Fruit fly (Drosophila melanogaster): ENCODE measurements around the gene Ir85a.

The Ir85a gene

dm6 chr3R:8747134-8747870 is 47.2 kb upstream of the Ir85a start, which contains the start of the genes CG9801 and Nasp (continued):
- TF ChIP-seq YL-1 (GFP tag; optimal IDR thresholded peaks at IDR 0.05) (peak; percentile 58), HHEX (GFP tag; optimal IDR thresholded peaks at IDR 0.05) (no peak), chm (GFP tag; IDR thresholded peaks at IDR 0.05) (peak; percentile 74; the same call in 1 of the 2 replicates), CG17385 (GFP tag; optimal IDR thresholded peaks at IDR 0.05) (peak; percentile 32), kni (GFP tag; optimal IDR thresholded peaks at IDR 0.05) (peak; percentile 44), Elba2 (GFP tag; optimal IDR thresholded peaks at IDR 0.05) (no peak), Myb (GFP tag; optimal IDR thresholded peaks at IDR 0.05) (peak; percentile 84), Dad (GFP tag; optimal IDR thresholded peaks at IDR 0.05) (peak; percentile 35), gcm2 (GFP tag; optimal IDR thresholded peaks at IDR 0.05) (no peak), CG6272 (GFP tag; IDR thresholded peaks at IDR 0.05) (peak; percentile 16; the same call in 1 of the 2 replicates), CG14441 (GFP tag; IDR thresholded peaks at IDR 0.05) (0 out of 2 replicates have a peak, but pooled peaks have one; percentile 21), CG4404 (GFP tag; IDR thresholded peaks at IDR 0.05) (no peak), usp (GFP tag; optimal IDR thresholded peaks at IDR 0.05) (no peak), CG6854 (GFP tag; optimal IDR thresholded peaks at IDR 0.05) (no peak), Kr (GFP tag; optimal IDR thresholded peaks at IDR 0.05) (no peak), CG7745 (tag; optimal IDR thresholded peaks at IDR 0.05) (no peak), psq (GFP tag; optimal IDR thresholded peaks at IDR 0.05) (peak; percentile 33), CG15601 (tag; optimal IDR thresholded peaks at IDR 0.05) (peak; percentile 44), ham (GFP tag; IDR thresholded peaks at IDR 0.05) (no peak), H15 (GFP tag; IDR thresholded peaks at IDR 0.05) (no peak), mam (GFP tag; optimal IDR thresholded peaks at IDR 0.05) (peak; percentile 27), CG12155 (GFP tag; optimal IDR thresholded peaks at IDR 0.05) (peak; percentile 20), Hr51 (GFP tag; optimal IDR thresholded peaks at IDR 0.05) (peak in 1 of 2 experiments; percentile 18), Trl (optimal IDR thresholded peaks at IDR 0.05) (no peak), Trl (GFP tag; optimal IDR thresholded peaks at IDR 0.05) (peak; percentile 42), CG13624 (GFP tag; optimal IDR thresholded peaks at IDR 0.05) (peak; percentile 39), stc (GFP tag; IDR thresholded peaks at IDR 0.05) (no peak), Gug (GFP tag; IDR thresholded peaks at IDR 0.05) (0 out of 4 replicates have a peak, but pooled peaks have one; percentile 12), ems (GFP tag; optimal IDR thresholded peaks at IDR 0.05) (peak; percentile 13), amos (GFP tag; IDR thresholded peaks at IDR 0.05; ENCODE audit: partially characterized antibody) (peak; percentile 83), MTF-1 (GFP tag; optimal IDR thresholded peaks at IDR 0.05; ENCODE audit: borderline replicate concordance) (no peak), CG15479 (GFP tag; optimal IDR thresholded peaks at IDR 0.05) (no peak), Stat92E (GFP tag; optimal IDR thresholded peaks at IDR 0.05) (peak in 1 of 3 experiments; percentile 63), CG31441 (GFP tag; IDR thresholded peaks at IDR 0.05) (peak; percentile 20; the same call in 1 of the 2 replicates), CG33213 (GFP tag; optimal IDR thresholded peaks at IDR 0.05) (peak; percentile 81), B-H1 (GFP tag; IDR thresholded peaks at IDR 0.05) (no peak), sisA (GFP tag; IDR thresholded peaks at IDR 0.05) (peak; percentile 19; the same call in 1 of the 2 replicates), CG10979 (tag; optimal IDR thresholded peaks at IDR 0.05) (peak; percentile 18), CG9817 (tag; optimal IDR thresholded peaks at IDR 0.05) (peak; percentile 11), pho (GFP tag; optimal IDR thresholded peaks at IDR 0.05) (peak; percentile 14), pzg (GFP tag; optimal IDR thresholded peaks at IDR 0.05) (peak; percentile 97), gcm (GFP tag; optimal IDR thresholded peaks at IDR 0.05) (peak; percentile 42), ERR (GFP tag; optimal IDR thresholded peaks at IDR 0.05) (peak; percentile 7), hb (GFP tag; IDR thresholded peaks at IDR 0.05; ENCODE audit: partially characterized antibody) (peak; percentile 63; the same call in 2 of the 3 replicates), Hmr (GFP tag; optimal IDR thresholded peaks at IDR 0.05) (peak; percentile 68), CG34422 (GFP tag; IDR thresholded peaks at IDR 0.05) (peak; percentile 56; the same call in 2 of the 3 replicates), run (tag; optimal IDR thresholded peaks at IDR 0.05) (peak; percentile 41), E2f1 (GFP tag; IDR thresholded peaks at IDR 0.05) (peak; percentile 42; the same call in 1 of the 2 replicates), CG18476 (GFP tag; optimal IDR thresholded peaks at IDR 0.05) (peak; percentile 12)

All from whole organism, embryonic.